Fruit fly (Drosophila melanogaster) whole organism, wandering third instar larva: ENCODE results near the gene Srp68.

ENCODE experiments used
- Hnf4 ChIP-seq: fragments of 200-800 bp; sonication (Bioruptor generic); optimal IDR thresholded peaks from 2 replicates; lab custom pipeline; 2016; ENCODE audit warnings: missing biosample characterization, mild to moderate bottlenecking, missing genetic modification characterization
- sage ChIP-seq: fragments of 200-800 bp; sonication (Bioruptor generic); optimal IDR thresholded peaks from 2 replicates; lab custom pipeline; 2016; ENCODE audit warnings: missing biosample characterization, mild to moderate bottlenecking, missing genetic modification characterization

DNA sequence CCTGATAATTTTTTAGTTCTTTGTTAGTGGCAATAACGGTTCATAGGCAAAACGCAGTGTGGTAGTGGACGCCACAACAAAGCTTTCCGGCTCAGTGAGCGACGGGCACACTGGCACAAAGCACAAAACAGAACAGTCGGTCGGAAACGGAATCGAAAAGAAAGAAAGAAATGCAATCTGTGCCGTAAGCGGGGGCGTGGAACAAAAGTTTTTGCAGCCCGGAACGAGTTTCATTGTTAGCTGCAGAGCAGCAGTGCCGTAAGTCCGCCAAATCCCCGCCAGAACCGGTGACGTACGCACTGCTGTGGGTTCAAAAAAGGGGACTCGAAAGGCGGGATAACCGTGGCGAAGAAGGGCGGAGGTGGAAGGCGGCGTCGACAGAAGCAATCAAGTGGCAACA lies 6.4 kb upstream of the Srp68 start, which contains the start of gene CG5026:
- TF ChIP-seq Hnf4 (GFP tag; lab: Kevin White, UChicago) (no peak), sage (GFP tag; lab: Kevin White, UChicago) (no peak)
